Fruit fly (Drosophila melanogaster) whole organism, pupa: ENCODE measurements around the gene CDK2AP1.

Experiments
- CG10348 ChIP-seq: fragments of 200-800 bp; sonication (Bioruptor generic); IDR thresholded peaks from 2 replicates; pipeline ENCODE4 v1.3.6; 2022; ENCODE audit warnings: missing biosample characterization, missing genetic modification characterization
- CG12605 ChIP-seq: fragments of 200-800 bp; sonication (Bioruptor generic); IDR thresholded peaks from 2 replicates; pipeline ENCODE4 v1.3.6; 2022; ENCODE audit warnings: missing biosample characterization, missing genetic modification characterization
- CG13204 ChIP-seq: fragments of 200-800 bp; sonication (Bioruptor generic); optimal IDR thresholded peaks from 2 replicates; lab custom pipeline; 2018; ENCODE audit warnings: missing biosample characterization, mild to moderate bottlenecking, missing genetic modification characterization, moderate library complexity
- CG14655 ChIP-seq: fragments of 200-800 bp; sonication (Bioruptor generic); optimal IDR thresholded peaks from 3 replicates; lab custom pipeline; 2017; ENCODE audit warnings: mild to moderate bottlenecking, missing biosample characterization, missing genetic modification reagents, missing genetic modification characterization
- CG15710 ChIP-seq: fragments of 200-800 bp; sonication (Bioruptor generic); optimal IDR thresholded peaks from 2 replicates; lab custom pipeline; 2018; ENCODE audit warnings: missing biosample characterization, mild to moderate bottlenecking, missing genetic modification characterization, moderate library complexity
- CG17806 ChIP-seq: fragments of 200-800 bp; sonication (Bioruptor generic); optimal IDR thresholded peaks from 2 replicates; lab custom pipeline; 2018; ENCODE audit warnings: missing biosample characterization, mild to moderate bottlenecking, missing genetic modification characterization, moderate library complexity
- CG32121 ChIP-seq: fragments of 200-800 bp; sonication (Bioruptor generic); IDR thresholded peaks from 2 replicates; pipeline ENCODE4 v1.3.6; 2022; ENCODE audit warnings: missing biosample characterization, missing genetic modification characterization
- CG34367 ChIP-seq: fragments of 200-800 bp; sonication (Bioruptor generic); optimal IDR thresholded peaks from 2 replicates; lab custom pipeline; 2018; ENCODE audit warnings: missing biosample characterization, mild to moderate bottlenecking, missing genetic modification characterization
- CG4496 ChIP-seq: fragments of 200-800 bp; sonication (Bioruptor generic); IDR thresholded peaks from 3 replicates; pipeline ENCODE4 v1.3.6; 2022; ENCODE audit warnings: missing biosample characterization, missing genetic modification characterization
- CG8159 ChIP-seq: fragments of 200-800 bp; sonication (Bioruptor generic); optimal IDR thresholded peaks from 3 replicates; lab custom pipeline; 2018; ENCODE audit warnings: missing biosample characterization, mild to moderate bottlenecking, missing genetic modification characterization, moderate library complexity
- CG8301 ChIP-seq: fragments of 200-800 bp; sonication (Bioruptor generic); optimal IDR thresholded peaks from 2 replicates; lab custom pipeline; 2018; ENCODE audit warnings: missing biosample characterization, mild to moderate bottlenecking, missing genetic modification characterization
- CG9948 ChIP-seq: fragments of 200-800 bp; sonication (Bioruptor generic); optimal IDR thresholded peaks from 2 replicates; lab custom pipeline; 2018; ENCODE audit warnings: missing biosample characterization, mild to moderate bottlenecking, missing genetic modification characterization, moderate library complexity
- D1 ChIP-seq: fragments of 200-800 bp; sonication (Bioruptor generic); optimal IDR thresholded peaks from 2 replicates; lab custom pipeline; 2018; ENCODE audit warnings: missing biosample characterization, mild to moderate bottlenecking, missing genetic modification characterization, moderate library complexity
- EcR ChIP-seq: fragments of 200-800 bp; sonication (Bioruptor generic); optimal IDR thresholded peaks from 3 replicates; lab custom pipeline; 2019; ENCODE audit warnings: missing biosample characterization, missing genetic modification characterization, mild to moderate bottlenecking, moderate library complexity, missing genetic modification reagents
- Ets98B ChIP-seq: fragments of 200-800 bp; sonication (Bioruptor generic); IDR thresholded peaks from 2 replicates; pipeline ENCODE4 v1.3.6; 2022; ENCODE audit warnings: missing biosample characterization, missing genetic modification characterization
- Pif1A ChIP-seq: fragments of 200-800 bp; sonication (Bioruptor generic); optimal IDR thresholded peaks from 3 replicates; lab custom pipeline; 2016; ENCODE audit warnings: missing biosample characterization, missing genetic modification characterization
- Pif1B ChIP-seq: fragments of 200-800 bp; sonication (Bioruptor generic); optimal IDR thresholded peaks from 3 replicates; lab custom pipeline; 2016; ENCODE audit warnings: missing biosample characterization, missing genetic modification characterization
- Snoo ChIP-seq: fragments of 200-800 bp; sonication (Bioruptor generic); optimal IDR thresholded peaks from 3 replicates; lab custom pipeline; 2017; ENCODE audit warnings: missing biosample characterization, mild to moderate bottlenecking, missing genetic modification characterization, inconsistent platforms
- fd96Ca ChIP-seq: fragments of 200-800 bp; sonication (Bioruptor generic); IDR thresholded peaks from 3 replicates; pipeline ENCODE4 v1.3.6; 2022; ENCODE audit warnings: missing biosample characterization, missing genetic modification characterization
- gl ChIP-seq: fragments of 200-800 bp; sonication (Bioruptor generic); optimal IDR thresholded peaks from 2 replicates; lab custom pipeline; 2018; ENCODE audit warnings: missing biosample characterization, mild to moderate bottlenecking, missing genetic modification characterization
- rn ChIP-seq: fragments of 200-800 bp; sonication (Bioruptor generic); IDR thresholded peaks from 2 replicates; pipeline ENCODE4 v1.3.6; 2022; ENCODE audit warnings: missing biosample characterization, missing genetic modification characterization

CDK2AP1 gene

dm6 chrX:11108148-11108844, 29.4 kb upstream of the CDK2AP1 start, which contains the start of gene Hsp60A:
Gene Hsp60A (plus strand): TSS chrX:11108482.
- TF ChIP-seq CG17806 (peak; percentile 23), fd96Ca (0 out of 3 replicates have a peak, but pooled peaks have one; percentile 26), Ets98B (GFP tag; lab: Robert Waterston, UW) (peak; percentile 39; the same call in 1 of the 2 replicates), Snoo (peak; percentile 24), CG10348 (GFP tag; lab: Robert Waterston, UW) (no peak), CG15710 (tag; lab: Kevin White, UChicago) (peak; percentile 35), D1 (tag; lab: Kevin White, UChicago) (no peak), EcR (GFP tag; lab: Kevin White, UChicago) (no peak), CG9948 (peak; percentile 40), Pif1A (no peak), CG4496 (GFP tag; lab: Robert Waterston, UW) (peak; percentile 54), CG13204 (GFP tag; lab: Kevin White, UChicago) (no peak), CG12605 (no peak), Pif1B (GFP tag; lab: Kevin White, UChicago) (peak; percentile 5), CG34367 (tag; lab: Kevin White, UChicago) (peak; percentile 20), rn (GFP tag; lab: Robert Waterston, UW) (no peak), CG8301 (no peak), CG32121 (GFP tag; lab: Robert Waterston, UW) (0 out of 2 replicates have a peak, but pooled peaks have one; percentile 15), gl (no peak), CG8159 (tag; lab: Kevin White, UChicago) (peak; percentile 46), CG14655 (GFP tag; lab: Kevin White, UChicago) (no peak)

- TF ChIP-seq Ets98B (GFP tag; lab: Robert Waterston, UW) (no peak; the same call in 1 of the 2 replicates), CG32121 (GFP tag; lab: Robert Waterston, UW) (peak; percentile 47; the same call in 1 of the 2 replicates), CG9948 (peak; percentile 22), fd96Ca (0 out of 3 replicates have a peak, but pooled peaks have one; percentile 31), CG4496 (GFP tag; lab: Robert Waterston, UW) (peak; percentile 52; the same call in 1 of the 3 replicates), CG15710 (tag; lab: Kevin White, UChicago) (peak; percentile 20), CG17806 (no peak)
Observed at dm6 chrX:11108845-11109450, 28.7 kb upstream of the CDK2AP1 start.

dm6 chrX:11109670-11110069, 28.0 kb upstream of the CDK2AP1 start:
- no peak for TF ChIP-seq CG4496 (GFP tag; lab: Robert Waterston, UW)
- TF ChIP-seq gl = no peak
- no peak for TF ChIP-seq CG8301
- TF ChIP-seq CG13204 (GFP tag; lab: Kevin White, UChicago) = no peak
- no peak for TF ChIP-seq CG15710 (tag; lab: Kevin White, UChicago)
- TF ChIP-seq fd96Ca = no peak
- no peak for TF ChIP-seq CG12605
- TF ChIP-seq CG10348 (GFP tag; lab: Robert Waterston, UW) = no peak
- no peak for TF ChIP-seq Ets98B (GFP tag; lab: Robert Waterston, UW)
- TF ChIP-seq CG9948 = no peak
- no peak for TF ChIP-seq D1 (tag; lab: Kevin White, UChicago)
- TF ChIP-seq CG14655 (GFP tag; lab: Kevin White, UChicago) = no peak
- no peak for TF ChIP-seq CG8159 (tag; lab: Kevin White, UChicago)
- no peak for TF ChIP-seq Snoo
- no peak for TF ChIP-seq EcR (GFP tag; lab: Kevin White, UChicago)
- TF ChIP-seq CG34367 (tag; lab: Kevin White, UChicago) = no peak
- no peak for TF ChIP-seq CG32121 (GFP tag; lab: Robert Waterston, UW)
- TF ChIP-seq CG17806 = no peak
- no peak for TF ChIP-seq Pif1B (GFP tag; lab: Kevin White, UChicago)
- no peak for TF ChIP-seq Pif1A

- TF ChIP-seq CG14655 (GFP tag; lab: Kevin White, UChicago) (no peak), CG9948 (peak; percentile 8), CG34367 (tag; lab: Kevin White, UChicago) (peak; percentile 66), gl (peak; percentile 72), CG15710 (tag; lab: Kevin White, UChicago) (peak; percentile 50), CG4496 (GFP tag; lab: Robert Waterston, UW) (0 out of 3 replicates have a peak, but pooled peaks have one; percentile 20)
Observed at dm6 chrX:11123561-11123960, 14.1 kb upstream of the CDK2AP1 start.

- peak; percentile 36; the same call in 1 of the 3 replicates for TF ChIP-seq CG4496 (GFP tag; lab: Robert Waterston, UW)
- no peak for TF ChIP-seq Pif1B (GFP tag; lab: Kevin White, UChicago)
- TF ChIP-seq, all 21 proteins: peak for 1
Observed at dm6 chrX:11124126-11124748, 13.4 kb upstream of the CDK2AP1 start, which contains the start of gene CG11122. Gene CG11122 (minus strand): TSS chrX:11124726.
